Worm (Caenorhabditis elegans) whole organism, early embryonic: ENCODE measurements around the gene try-10.

Experiments
- B0310.2 ChIP-seq: sonication (generic microtip); optimal IDR thresholded peaks from 2 replicates; lab custom pipeline; 2016; ENCODE audit warnings: mild to moderate bottlenecking, missing genetic modification characterization, missing compliant biosample characterization
- F13C5.2 ChIP-seq: sonication (generic microtip); optimal IDR thresholded peaks from 2 replicates; lab custom pipeline; 2017; ENCODE audit warnings: mild to moderate bottlenecking, missing genetic modification characterization, inconsistent platforms, missing compliant biosample characterization
- ama-1 ChIP-seq: fragments of 150-350 bp; optimal IDR thresholded peaks from 2 replicates; lab custom pipeline; 2014
- ceh-13 ChIP-seq: fragments of 200-800 bp; sonication (Bioruptor generic); optimal IDR thresholded peaks from 2 replicates; lab custom pipeline; 2018; ENCODE audit warnings: mild to moderate bottlenecking, missing genetic modification characterization, missing compliant biosample characterization
- ets-7 ChIP-seq: sonication (generic microtip); optimal IDR thresholded peaks from 2 replicates; lab custom pipeline; 2016; ENCODE audit warnings: missing genotype, missing genetic modification characterization, missing compliant biosample characterization
- hmg-4 ChIP-seq: fragments of 200-800 bp; sonication (Bioruptor generic); optimal IDR thresholded peaks from 2 replicates; lab custom pipeline; 2018; ENCODE audit warnings: mild to moderate bottlenecking, missing genetic modification characterization, missing compliant biosample characterization
- hnd-1 ChIP-seq: sonication (generic microtip); optimal IDR thresholded peaks from 2 replicates; lab custom pipeline; 2016; ENCODE audit warnings: missing genetic modification characterization, missing compliant biosample characterization
- pes-1 ChIP-seq: fragments of 200-800 bp; sonication (Bioruptor generic); IDR thresholded peaks from 2 replicates; pipeline ENCODE4 v1.3.6; 2022; ENCODE audit warnings: missing genetic modification reagents, missing genetic modification characterization, missing compliant biosample characterization
- scrt-1 ChIP-seq: fragments of 200-800 bp; sonication (Bioruptor generic); IDR thresholded peaks from 2 replicates; pipeline ENCODE4 v1.3.6; 2022; ENCODE audit warnings: missing genetic modification characterization, missing compliant biosample characterization
- sea-1 ChIP-seq: fragments of 200-800 bp; sonication (Bioruptor generic); conservative IDR thresholded peaks from 2 replicates; pipeline ENCODE4 v1.3.6; 2022; ENCODE audit warnings: missing genetic modification characterization, missing compliant biosample characterization
- tbx-11 ChIP-seq: fragments of 200-800 bp; sonication (Bioruptor generic); IDR thresholded peaks from 2 replicates; pipeline ENCODE4 v1.3.6; 2022; ENCODE audit warnings: missing genetic modification characterization, missing compliant biosample characterization
- tra-4 ChIP-seq: sonication (generic microtip); optimal IDR thresholded peaks from 2 replicates; lab custom pipeline; 2017; ENCODE audit warnings: missing genetic modification characterization, missing compliant biosample characterization

DNA sequence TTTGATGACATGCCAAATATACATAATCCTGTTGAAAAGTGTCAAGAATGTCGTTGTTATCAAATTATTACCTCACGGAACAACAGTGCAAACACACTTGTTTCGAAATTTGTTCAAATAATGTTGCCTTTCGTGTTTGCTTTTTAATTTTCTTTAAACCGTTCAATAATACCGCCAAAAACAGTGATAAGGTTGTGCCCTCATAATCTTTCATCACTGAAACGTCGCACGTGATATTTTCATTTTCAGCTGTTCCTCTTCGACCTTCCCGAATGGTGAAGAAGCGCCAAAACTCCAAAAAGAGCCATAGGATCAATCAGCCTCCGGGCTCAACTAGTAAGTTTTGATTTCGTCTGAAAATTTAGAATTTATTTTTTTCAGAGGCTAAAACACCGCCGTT lies 11.0 kb downstream of the try-10 start, which contains the start of gene inft-2:
- no peak for TF ChIP-seq tra-4 (tag; lab: Kevin White, UChicago)
- TF ChIP-seq ama-1 (lab: Kevin White, UChicago), result no peak
- no peak for TF ChIP-seq sea-1 (GFP tag; lab: Robert Waterston, UW)
- TF ChIP-seq hmg-4 (GFP tag; lab: Kevin White, UChicago), result no peak
- TF ChIP-seq ceh-13 (GFP tag; lab: Kevin White, UChicago), result no peak
- no peak for TF ChIP-seq hnd-1 (tag; lab: Kevin White, UChicago)
- TF ChIP-seq ets-7 (tag; lab: Kevin White, UChicago), result no peak
- TF ChIP-seq B0310.2 (tag; lab: Kevin White, UChicago), result no peak
- TF ChIP-seq tbx-11 (GFP tag; lab: Robert Waterston, UW), result no peak
- no peak for TF ChIP-seq pes-1 (GFP tag; lab: Robert Waterston, UW)
- TF ChIP-seq F13C5.2, result no peak
- no peak for TF ChIP-seq scrt-1 (GFP tag; lab: Robert Waterston, UW)
